Fruit fly (Drosophila melanogaster): ENCODE measurements around the gene side-VII.

DNA sequence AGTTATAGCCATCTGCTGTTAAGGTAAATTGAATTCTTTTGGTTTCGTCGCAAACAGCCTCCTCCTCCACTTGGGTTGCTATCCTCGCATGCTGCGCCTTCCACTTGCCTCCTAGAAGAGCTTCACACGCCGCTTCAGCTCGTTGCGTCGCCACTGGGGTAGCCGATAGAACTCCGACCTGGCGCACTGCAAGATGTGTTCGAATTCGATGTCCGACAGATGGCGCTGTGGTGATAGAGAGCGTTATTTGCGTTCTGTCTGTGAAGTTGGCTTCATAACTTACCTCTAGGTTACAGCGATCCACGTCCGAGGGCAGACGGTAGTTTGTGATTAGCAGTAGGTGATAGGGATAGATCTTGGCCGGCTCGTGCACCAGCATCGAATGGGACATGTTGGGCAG is 44.8 kb downstream of the side-VII start:
- TF ChIP-seq CG9932 (GFP tag; IDR thresholded peaks at IDR 0.05) (no peak), CHES-1-like (GFP tag; optimal IDR thresholded peaks at IDR 0.05) (no peak), CG10543 (GFP tag; optimal IDR thresholded peaks at IDR 0.05) (no peak), Antp (GFP tag; optimal IDR thresholded peaks at IDR 0.05) (no peak), CG12942 (GFP tag; optimal IDR thresholded peaks at IDR 0.05) (no peak), lbe (GFP tag; optimal IDR thresholded peaks at IDR 0.05) (no peak), sug (tag; optimal IDR thresholded peaks at IDR 0.05) (no peak), ci (GFP tag; IDR thresholded peaks at IDR 0.05) (no peak), BEAF-32 (GFP tag; optimal IDR thresholded peaks at IDR 0.05) (no peak), mld (GFP tag; IDR thresholded peaks at IDR 0.05; ENCODE audit: partially characterized antibody) (no peak), CG17361 (GFP tag; IDR thresholded peaks at IDR 0.05) (no peak), cwo (GFP tag; optimal IDR thresholded peaks at IDR 0.05) (no peak), Max (GFP tag; optimal IDR thresholded peaks at IDR 0.05) (no peak)

Data from whole organism, embryonic.